Fruit fly (Drosophila melanogaster) whole organism, embryonic: Measurements from ENCODE around the gene Rab3GAP1.
A peak's percentile ranks its signal among the peaks of the same experiment; 100 is the strongest.

Experiments used
- Abd-B ChIP-seq: fragments of 200-800 bp; sonication (Bioruptor generic); optimal IDR thresholded peaks from 2 replicates; lab custom pipeline; 2018; ENCODE audit warnings: missing biosample characterization, mild to moderate bottlenecking, missing genetic modification characterization, moderate library complexity
- Antp ChIP-seq: fragments of 200-800 bp; sonication (Bioruptor generic); optimal IDR thresholded peaks from 3 replicates; lab custom pipeline; 2016; ENCODE audit warnings: missing biosample characterization, missing genetic modification characterization
- B-H2 ChIP-seq: fragments of 200-800 bp; sonication (Bioruptor generic); optimal IDR thresholded peaks from 2 replicates; lab custom pipeline; 2018; ENCODE audit warnings: missing biosample characterization, mild to moderate bottlenecking, missing genetic modification characterization
- Bteb2 ChIP-seq: fragments of 200-800 bp; sonication (Bioruptor generic); optimal IDR thresholded peaks from 2 replicates; lab custom pipeline; 2016; ENCODE audit warnings: missing biosample characterization, missing genetic modification characterization
- CG10543 ChIP-seq: fragments of 200-800 bp; sonication (Bioruptor generic); optimal IDR thresholded peaks from 3 replicates; lab custom pipeline; 2017; ENCODE audit warnings: missing biosample characterization, mild to moderate bottlenecking, missing genetic modification characterization, moderate library complexity
- CG10959 ChIP-seq: fragments of 200-800 bp; sonication (Bioruptor generic); IDR thresholded peaks from 2 replicates; pipeline ENCODE4 v1.3.6; 2022; ENCODE audit warnings: missing biosample characterization, missing genetic modification characterization
- CG11696 ChIP-seq: fragments of 200-800 bp; sonication (Bioruptor generic); IDR thresholded peaks from 2 replicates; pipeline ENCODE4 v1.3.6; 2022; ENCODE audit warnings: missing biosample characterization, missing genetic modification characterization
- CG12219 ChIP-seq: fragments of 200-800 bp; sonication (Bioruptor generic); optimal IDR thresholded peaks from 3 replicates; lab custom pipeline; 2018; ENCODE audit warnings: missing biosample characterization, mild to moderate bottlenecking, missing genetic modification characterization
- CG12391 ChIP-seq: fragments of 200-800 bp; sonication (Bioruptor generic); optimal IDR thresholded peaks from 3 replicates; lab custom pipeline; 2018; ENCODE audit warnings: missing biosample characterization, mild to moderate bottlenecking, missing genetic modification characterization, moderate library complexity
- CG14050 ChIP-seq: fragments of 200-800 bp; sonication (Bioruptor generic); IDR thresholded peaks from 3 replicates; pipeline ENCODE4 v1.3.6; 2022; ENCODE audit warnings: missing biosample characterization, missing genetic modification characterization
- CG15696 ChIP-seq: fragments of 200-800 bp; sonication (Bioruptor generic); optimal IDR thresholded peaks from 2 replicates; lab custom pipeline; 2019; ENCODE audit warnings: missing biosample characterization, mild to moderate bottlenecking, missing genetic modification characterization, moderate library complexity
- CG17186 ChIP-seq: fragments of 200-800 bp; sonication (Bioruptor generic); optimal IDR thresholded peaks from 3 replicates; lab custom pipeline; 2017; ENCODE audit warnings: missing biosample characterization, missing genetic modification reagents, missing genetic modification characterization
- CG17359 ChIP-seq: fragments of 200-800 bp; sonication (Bioruptor generic); optimal IDR thresholded peaks from 3 replicates; lab custom pipeline; 2018; ENCODE audit warnings: missing biosample characterization, mild to moderate bottlenecking, missing genetic modification characterization, moderate library complexity
- CG1792 ChIP-seq: fragments of 200-800 bp; sonication (Bioruptor generic); optimal IDR thresholded peaks from 2 replicates; lab custom pipeline; 2016; ENCODE audit warnings: missing biosample characterization, missing genetic modification characterization
- CG30403 ChIP-seq: fragments of 200-800 bp; sonication (Bioruptor generic); optimal IDR thresholded peaks from 3 replicates; lab custom pipeline; 2016; ENCODE audit warnings: missing biosample characterization, missing genetic modification characterization
- CG32767 ChIP-seq: fragments of 200-800 bp; sonication (Bioruptor generic); IDR thresholded peaks from 2 replicates; pipeline ENCODE4 v1.3.6; 2022; ENCODE audit warnings: missing biosample characterization, missing genetic modification characterization
- CG33557 ChIP-seq: fragments of 200-800 bp; sonication (Bioruptor generic); optimal IDR thresholded peaks from 2 replicates; lab custom pipeline; 2019; ENCODE audit warnings: missing biosample characterization, mild to moderate bottlenecking, missing genetic modification characterization, moderate library complexity
- CG42726 ChIP-seq: fragments of 200-800 bp; sonication (Bioruptor generic); IDR thresholded peaks from 2 replicates; pipeline ENCODE4 v1.3.6; 2022; ENCODE audit warnings: missing biosample characterization, missing genetic modification characterization; ENCODE audit not compliant: partially characterized antibody
- CG4360 ChIP-seq: fragments of 200-800 bp; sonication (Bioruptor generic); IDR thresholded peaks from 2 replicates; pipeline ENCODE4 v1.3.6; 2022; ENCODE audit warnings: missing biosample characterization, missing genetic modification characterization
- CG6765 ChIP-seq: fragments of 200-800 bp; sonication (Bioruptor generic); optimal IDR thresholded peaks from 3 replicates; lab custom pipeline; 2017; ENCODE audit warnings: missing biosample characterization, mild to moderate bottlenecking, missing genetic modification characterization
- CG7928 ChIP-seq: fragments of 200-800 bp; sonication (Bioruptor generic); optimal IDR thresholded peaks from 2 replicates; lab custom pipeline; 2017; ENCODE audit warnings: missing biosample characterization, mild to moderate bottlenecking, missing genetic modification characterization
- CG8478 ChIP-seq: fragments of >200 bp; optimal IDR thresholded peaks from 2 replicates; lab custom pipeline; 2018
- CG9727 ChIP-seq: fragments of 200-800 bp; sonication (Bioruptor generic); optimal IDR thresholded peaks from 3 replicates; lab custom pipeline; 2017; ENCODE audit warnings: missing biosample characterization, mild to moderate bottlenecking, missing genetic modification characterization
- D ChIP-seq, 2 experiments: fragments of 200-800 bp in 1 of 2; fragments of >200 bp in 1 of 2; sonication (Bioruptor generic) in 1 of 2; optimal IDR thresholded peaks; 2 replicates in 1 of 2; 3 replicates in 1 of 2; lab custom pipeline; 2017; ENCODE audit warnings: mild to moderate bottlenecking in 1 of 2, missing biosample characterization in 1 of 2, missing genetic modification characterization in 1 of 2, missing genetic modification reagents in 1 of 2
- Deaf1 ChIP-seq: fragments of 200-800 bp; optimal IDR thresholded peaks from 3 replicates; lab custom pipeline; 2019; ENCODE audit warnings: missing biosample characterization, mild to moderate bottlenecking, missing genetic modification characterization, moderate library complexity
- Dek ChIP-seq: fragments of 200-800 bp; sonication (Bioruptor generic); optimal IDR thresholded peaks from 3 replicates; lab custom pipeline; 2019; ENCODE audit warnings: missing biosample characterization, mild to moderate bottlenecking, missing genetic modification characterization, moderate library complexity
- Doc3 ChIP-seq: fragments of 200-800 bp; sonication (Bioruptor generic); IDR thresholded peaks from 3 replicates; pipeline ENCODE4 v1.3.6; 2022; ENCODE audit warnings: missing biosample characterization, missing genetic modification characterization; ENCODE audit not compliant: partially characterized antibody
- Drgx ChIP-seq: fragments of 200-800 bp; sonication (Bioruptor generic); IDR thresholded peaks from 2 replicates; pipeline ENCODE4 v1.3.6; 2022; ENCODE audit warnings: missing biosample characterization, missing genetic modification characterization
- ERR ChIP-seq: fragments of 200-800 bp; sonication (Bioruptor generic); optimal IDR thresholded peaks from 2 replicates; lab custom pipeline; 2016; ENCODE audit warnings: missing biosample characterization, missing genetic modification characterization
- Elba2 ChIP-seq: fragments of 200-800 bp; sonication (Bioruptor generic); optimal IDR thresholded peaks from 3 replicates; lab custom pipeline; 2016; ENCODE audit warnings: missing biosample characterization, missing genetic modification characterization
- Hey ChIP-seq: fragments of 200-800 bp; sonication (Bioruptor generic); optimal IDR thresholded peaks from 3 replicates; lab custom pipeline; 2018; ENCODE audit warnings: missing biosample characterization, mild to moderate bottlenecking, missing genetic modification characterization
- Hr78 ChIP-seq, 2 experiments: fragments of 200-800 bp in 1 of 2; fragments of >200 bp in 1 of 2; sonication (Bioruptor generic) in 1 of 2; optimal IDR thresholded peaks; 2 replicates each; lab custom pipeline; 2017 to 2019; ENCODE audit warnings: missing biosample characterization in 2 of 2, missing genetic modification characterization in 2 of 2, mild to moderate bottlenecking in 1 of 2, moderate library complexity in 1 of 2
- Lim3 ChIP-seq: fragments of 200-800 bp; sonication (Bioruptor generic); IDR thresholded peaks from 2 replicates; pipeline ENCODE4 v1.3.6; 2022; ENCODE audit warnings: missing biosample characterization, missing genetic modification characterization
- NFAT ChIP-seq: fragments of 200-800 bp; sonication (Bioruptor generic); IDR thresholded peaks from 2 replicates; pipeline ENCODE4 v1.3.6; 2022; ENCODE audit warnings: missing biosample characterization, missing genetic modification characterization
- Usf ChIP-seq: fragments of 200-800 bp; sonication (Bioruptor generic); optimal IDR thresholded peaks from 2 replicates; lab custom pipeline; 2017; ENCODE audit warnings: missing genotype, missing biosample characterization, missing genetic modification characterization
- YL-1 ChIP-seq: fragments of 200-800 bp; sonication (Bioruptor generic); optimal IDR thresholded peaks from 3 replicates; lab custom pipeline; 2017; ENCODE audit warnings: missing biosample characterization, mild to moderate bottlenecking, missing genetic modification characterization
- ap ChIP-seq: fragments of 200-800 bp; sonication (Bioruptor generic); IDR thresholded peaks from 2 replicates; pipeline ENCODE4 v1.3.6; 2022; ENCODE audit warnings: missing biosample characterization, missing genetic modification characterization
- ato ChIP-seq: fragments of 200-800 bp; sonication (Bioruptor generic); IDR thresholded peaks from 2 replicates; pipeline ENCODE4 v1.3.6; 2022; ENCODE audit warnings: missing biosample characterization, missing genetic modification characterization; ENCODE audit not compliant: partially characterized antibody
- bowl ChIP-seq: fragments of 200-800 bp; sonication (Bioruptor generic); IDR thresholded peaks from 2 replicates; pipeline ENCODE4 v1.3.6; 2022; ENCODE audit warnings: missing biosample characterization, missing genetic modification characterization
- cg ChIP-seq: fragments of 200-800 bp; sonication (Bioruptor generic); optimal IDR thresholded peaks from 3 replicates; lab custom pipeline; 2019; ENCODE audit warnings: missing biosample characterization, mild to moderate bottlenecking, missing genetic modification characterization, moderate library complexity
- chn ChIP-seq: fragments of 200-800 bp; sonication (Bioruptor generic); optimal IDR thresholded peaks from 2 replicates; lab custom pipeline; 2016; ENCODE audit warnings: missing biosample characterization, missing genetic modification characterization
- dmrt11E ChIP-seq: fragments of 200-800 bp; sonication (Bioruptor generic); optimal IDR thresholded peaks from 3 replicates; lab custom pipeline; 2018; ENCODE audit warnings: missing biosample characterization, mild to moderate bottlenecking, missing genetic modification characterization, moderate library complexity
- ems ChIP-seq: fragments of 200-800 bp; sonication (Bioruptor generic); optimal IDR thresholded peaks from 3 replicates; lab custom pipeline; 2016; ENCODE audit warnings: missing biosample characterization, missing genetic modification characterization
- gro ChIP-seq: fragments of 200-800 bp; sonication (Bioruptor generic); optimal IDR thresholded peaks from 2 replicates; lab custom pipeline; 2016; ENCODE audit warnings: missing biosample characterization, missing genetic modification characterization
- gt ChIP-seq: fragments of 200-800 bp; sonication (Bioruptor generic); IDR thresholded peaks from 2 replicates; pipeline ENCODE4 v1.3.6; 2022; ENCODE audit warnings: missing biosample characterization, missing genetic modification characterization
- h ChIP-seq: fragments of >200 bp; optimal IDR thresholded peaks from 2 replicates; lab custom pipeline; 2017
- slp2 ChIP-seq: fragments of 200-800 bp; sonication (Bioruptor generic); optimal IDR thresholded peaks from 2 replicates; lab custom pipeline; 2016; ENCODE audit warnings: missing biosample characterization, missing genetic modification characterization
- sug ChIP-seq: fragments of 200-800 bp; optimal IDR thresholded peaks from 2 replicates; lab custom pipeline; 2019; ENCODE audit warnings: missing biosample characterization, mild to moderate bottlenecking, missing genetic modification characterization, moderate library complexity
- tx ChIP-seq: fragments of 200-800 bp; sonication (Bioruptor generic); optimal IDR thresholded peaks from 2 replicates; lab custom pipeline; 2016; ENCODE audit warnings: missing biosample characterization, missing genetic modification characterization
- vnd ChIP-seq: fragments of 200-800 bp; sonication (Bioruptor generic); IDR thresholded peaks from 3 replicates; pipeline ENCODE4 v1.3.6; 2022; ENCODE audit warnings: missing biosample characterization, missing genetic modification characterization; ENCODE audit not compliant: partially characterized antibody
- vvl ChIP-seq: fragments of 200-800 bp; sonication (Bioruptor generic); IDR thresholded peaks from 2 replicates; pipeline ENCODE4 v1.3.6; 2022; ENCODE audit warnings: missing biosample characterization, missing genetic modification characterization

Rab3GAP1 gene

dm6 chr2L:1611122-1611521, at the start of gene Rab3GAP1, which contains the start of gene CG14352 (continued):
- TF ChIP-seq Doc3 (GFP tag; lab: Robert Waterston, UW) (no peak), CG17186 (GFP tag; lab: Kevin White, UChicago) (peak; percentile 66), NFAT (GFP tag; lab: Robert Waterston, UW) (peak; percentile 80), CG10543 (GFP tag; lab: Kevin White, UChicago) (peak; percentile 81), chn (GFP tag; lab: Kevin White, UChicago) (peak; percentile 89), Abd-B (GFP tag; lab: Kevin White, UChicago) (peak; percentile 92), sug (tag; lab: Kevin White, UChicago) (peak; percentile 91), vnd (no peak), dmrt11E (tag; lab: Kevin White, UChicago) (peak; percentile 83), CG10959 (GFP tag; lab: Robert Waterston, UW) (peak; percentile 70; the same call in 1 of the 2 replicates), CG15696 (tag; lab: Kevin White, UChicago) (peak; percentile 90), CG11696 (GFP tag; lab: Robert Waterston, UW) (0 out of 2 replicates have a peak, but pooled peaks have one; percentile 18), Hr78 (GFP tag; optimal IDR thresholded peaks at IDR 0.05; lab: Kevin White, UChicago) (no peak), vvl (peak; percentile 89), Deaf1 (tag; lab: Kevin White, UChicago) (no peak), CG12219 (GFP tag; lab: Kevin White, UChicago) (peak; percentile 36), gt (GFP tag; lab: Robert Waterston, UW) (peak; percentile 62), cg (GFP tag; lab: Kevin White, UChicago) (no peak), CG30403 (peak; percentile 94), slp2 (GFP tag; lab: Kevin White, UChicago) (peak; percentile 57), Lim3 (no peak; the same call in 1 of the 2 replicates), YL-1 (peak; percentile 53), bowl (GFP tag; lab: Robert Waterston, UW) (no peak), Bteb2 (GFP tag; lab: Kevin White, UChicago) (peak; percentile 88), ap (GFP tag; lab: Robert Waterston, UW) (peak; percentile 49), Hey (tag; lab: Kevin White, UChicago) (no peak), ato (GFP tag; lab: Robert Waterston, UW) (no peak), Elba2 (GFP tag; lab: Kevin White, UChicago) (peak; percentile 52), CG8478 (lab: Kevin White, UChicago) (no peak), h (lab: Kevin White, UChicago) (no peak), D (optimal IDR thresholded peaks at IDR 0.05; lab: Kevin White, UChicago) (no peak), D (GFP tag; optimal IDR thresholded peaks at IDR 0.05; lab: Kevin White, UChicago) (no peak), CG7928 (GFP tag; lab: Kevin White, UChicago) (peak; percentile 97), CG32767 (peak; percentile 35; the same call in 1 of the 2 replicates), Dek (tag; lab: Kevin White, UChicago) (peak; percentile 69), CG33557 (GFP tag; lab: Kevin White, UChicago) (peak; percentile 74), CG1792 (peak; percentile 77), CG42726 (GFP tag; lab: Robert Waterston, UW) (no peak), CG12391 (tag; lab: Kevin White, UChicago) (peak; percentile 91), B-H2 (GFP tag; lab: Kevin White, UChicago) (peak; percentile 88), Usf (GFP tag; lab: Kevin White, UChicago) (peak; percentile 64), CG14050 (GFP tag; lab: Robert Waterston, UW) (peak; percentile 59; the same call in 2 of the 3 replicates), Drgx (0 out of 2 replicates have a peak, but pooled peaks have one; percentile 45), gro (GFP tag; lab: Kevin White, UChicago) (peak; percentile 87), ERR (peak; percentile 81), ems (peak; percentile 87), CG17359 (tag; lab: Kevin White, UChicago) (peak; percentile 77), tx (GFP tag; lab: Kevin White, UChicago) (peak; percentile 86), CG6765 (GFP tag; lab: Kevin White, UChicago) (peak; percentile 28), Antp (GFP tag; lab: Kevin White, UChicago) (peak; percentile 77), CG9727 (GFP tag; lab: Kevin White, UChicago) (peak; percentile 83), CG4360 (GFP tag; lab: Robert Waterston, UW) (no peak)
